Fruit fly (Drosophila melanogaster) whole organism, prepupa: ENCODE measurements around the gene Hsc20.

ENCODE experiments used
- Blimp-1 ChIP-seq: fragments of 200-800 bp; sonication (Bioruptor generic); optimal IDR thresholded peaks from 3 replicates; lab custom pipeline; 2017; ENCODE audit warnings: missing biosample characterization, missing genetic modification characterization, mild to moderate bottlenecking, moderate library complexity, missing genetic modification reagents
- CG10631 ChIP-seq: fragments of 200-800 bp; sonication (Bioruptor generic); optimal IDR thresholded peaks from 2 replicates; lab custom pipeline; 2016; ENCODE audit warnings: missing biosample characterization, missing genetic modification characterization
- CG10669 ChIP-seq: fragments of 200-800 bp; sonication (Bioruptor generic); optimal IDR thresholded peaks from 3 replicates; lab custom pipeline; 2018; ENCODE audit warnings: missing biosample characterization, mild to moderate bottlenecking, missing genetic modification characterization, moderate library complexity
- CG11762 ChIP-seq: fragments of 200-800 bp; sonication (Bioruptor generic); optimal IDR thresholded peaks from 3 replicates; lab custom pipeline; 2016; ENCODE audit warnings: missing biosample characterization, missing genetic modification characterization; ENCODE audit not compliant: insufficient read depth
- CG11902 ChIP-seq: fragments of 200-800 bp; sonication (Bioruptor generic); optimal IDR thresholded peaks from 3 replicates; lab custom pipeline; 2016; ENCODE audit warnings: missing biosample characterization, missing genetic modification characterization
- CG15336 ChIP-seq: fragments of 200-800 bp; sonication (Bioruptor generic); IDR thresholded peaks from 2 replicates; pipeline ENCODE4 v1.3.6; 2022; ENCODE audit warnings: missing biosample characterization, missing genetic modification characterization
- CG1621 ChIP-seq: fragments of 200-800 bp; sonication (Bioruptor generic); optimal IDR thresholded peaks from 3 replicates; lab custom pipeline; 2018; ENCODE audit warnings: missing biosample characterization, mild to moderate bottlenecking, missing genetic modification characterization
- CG16779 ChIP-seq: fragments of 200-800 bp; sonication (Bioruptor generic); optimal IDR thresholded peaks from 3 replicates; lab custom pipeline; 2017; ENCODE audit warnings: missing biosample characterization, mild to moderate bottlenecking, missing genetic modification characterization
- CG3032 ChIP-seq: fragments of 200-800 bp; optimal IDR thresholded peaks from 2 replicates; lab custom pipeline; 2019; ENCODE audit warnings: missing biosample characterization, mild to moderate bottlenecking, missing genetic modification characterization, moderate library complexity
- CG31627 ChIP-seq: fragments of 200-800 bp; sonication (Bioruptor generic); optimal IDR thresholded peaks from 3 replicates; lab custom pipeline; 2016; ENCODE audit warnings: missing biosample characterization, missing genetic modification characterization
- CG34406 ChIP-seq: fragments of 200-800 bp; sonication (Bioruptor generic); optimal IDR thresholded peaks from 3 replicates; lab custom pipeline; 2016; ENCODE audit warnings: missing biosample characterization, missing genetic modification characterization
- CG3919 ChIP-seq: fragments of 200-800 bp; sonication (Bioruptor generic); optimal IDR thresholded peaks from 3 replicates; lab custom pipeline; 2016; ENCODE audit warnings: missing biosample characterization, missing genetic modification characterization
- CG4318 ChIP-seq: fragments of 200-800 bp; sonication (Bioruptor generic); optimal IDR thresholded peaks from 3 replicates; lab custom pipeline; 2017; ENCODE audit warnings: missing biosample characterization, mild to moderate bottlenecking, missing genetic modification characterization
- CG6163 ChIP-seq: fragments of 200-800 bp; sonication (Bioruptor generic); IDR thresholded peaks from 3 replicates; pipeline ENCODE4 v1.3.6; 2022; ENCODE audit warnings: missing biosample characterization, missing genetic modification characterization
- CG6276 ChIP-seq: fragments of 200-800 bp; sonication (Bioruptor generic); optimal IDR thresholded peaks from 2 replicates; lab custom pipeline; 2017; ENCODE audit warnings: missing biosample characterization, mild to moderate bottlenecking, missing genetic modification characterization
- CG6792 ChIP-seq: fragments of 200-800 bp; sonication (Bioruptor generic); optimal IDR thresholded peaks from 3 replicates; lab custom pipeline; 2016; ENCODE audit warnings: missing biosample characterization, missing genetic modification characterization
- CG6808 ChIP-seq: fragments of 200-800 bp; sonication (Bioruptor generic); optimal IDR thresholded peaks from 3 replicates; lab custom pipeline; 2017; ENCODE audit warnings: missing biosample characterization, missing genetic modification characterization, mild to moderate bottlenecking, moderate library complexity, missing genetic modification reagents
- CG7368 ChIP-seq: fragments of 200-800 bp; sonication (Bioruptor generic); optimal IDR thresholded peaks from 3 replicates; lab custom pipeline; 2016; ENCODE audit warnings: missing biosample characterization, missing genetic modification characterization
- CG8119 ChIP-seq: fragments of 200-800 bp; sonication (Bioruptor generic); IDR thresholded peaks from 3 replicates; pipeline ENCODE4 v1.3.6; 2022; ENCODE audit warnings: missing biosample characterization, missing genetic modification characterization
- CG8319 ChIP-seq: fragments of 200-800 bp; sonication (Bioruptor generic); optimal IDR thresholded peaks from 3 replicates; lab custom pipeline; 2016; ENCODE audit warnings: missing biosample characterization, missing genetic modification characterization
- CG8632 ChIP-seq: fragments of 200-800 bp; sonication (Bioruptor generic); optimal IDR thresholded peaks from 3 replicates; lab custom pipeline; 2016; ENCODE audit warnings: missing biosample characterization, missing genetic modification characterization
- Eip75B ChIP-seq: fragments of 200-800 bp; sonication (Bioruptor generic); optimal IDR thresholded peaks from 3 replicates; lab custom pipeline; 2016; ENCODE audit warnings: missing biosample characterization, missing genetic modification characterization
- Eip78C ChIP-seq: fragments of 200-800 bp; sonication (Bioruptor generic); peaks from one replicate; lab custom pipeline; 2016; ENCODE audit warnings: missing biosample characterization, missing genetic modification characterization
- Eip93F ChIP-seq: fragments of 200-800 bp; sonication (Bioruptor generic); optimal IDR thresholded peaks from 2 replicates; lab custom pipeline; 2016; ENCODE audit warnings: missing biosample characterization, mild to moderate bottlenecking, missing genetic modification characterization
- Ets96B ChIP-seq: fragments of 200-800 bp; optimal IDR thresholded peaks from 2 replicates; lab custom pipeline; 2019; ENCODE audit warnings: missing biosample characterization, mild to moderate bottlenecking, missing genetic modification characterization, moderate library complexity
- Gug ChIP-seq: fragments of 200-800 bp; sonication (Bioruptor generic); IDR thresholded peaks from 2 replicates; pipeline ENCODE4 v1.3.6; 2022; ENCODE audit warnings: missing biosample characterization, missing genetic modification characterization
- Hr38 ChIP-seq: sonication (Bioruptor generic); optimal IDR thresholded peaks from 2 replicates; lab custom pipeline; 2016; ENCODE audit warnings: missing biosample characterization, missing genetic modification characterization
- Hr39 ChIP-seq: fragments of 200-800 bp; sonication (Bioruptor generic); optimal IDR thresholded peaks from 2 replicates; lab custom pipeline; 2016; ENCODE audit warnings: missing biosample characterization, missing genetic modification characterization
- Hr4 ChIP-seq: fragments of 200-800 bp; sonication (Bioruptor generic); optimal IDR thresholded peaks from 3 replicates; lab custom pipeline; 2016; ENCODE audit warnings: missing biosample characterization, missing genetic modification characterization
- Met ChIP-seq: fragments of 200-800 bp; sonication (Bioruptor generic); optimal IDR thresholded peaks from 3 replicates; lab custom pipeline; 2016; ENCODE audit warnings: missing biosample characterization, missing genetic modification characterization
- OdsH ChIP-seq: fragments of 200-800 bp; sonication (Bioruptor generic); optimal IDR thresholded peaks from 3 replicates; lab custom pipeline; 2016; ENCODE audit warnings: missing biosample characterization, missing genetic modification characterization
- Smox ChIP-seq: fragments of 200-800 bp; sonication (Bioruptor generic); optimal IDR thresholded peaks from 3 replicates; lab custom pipeline; 2016; ENCODE audit warnings: missing biosample characterization, missing genetic modification characterization
- Sox14 ChIP-seq: fragments of 200-800 bp; sonication (Bioruptor generic); optimal IDR thresholded peaks from 3 replicates; lab custom pipeline; 2016; ENCODE audit warnings: missing biosample characterization, missing genetic modification characterization
- Sox15 ChIP-seq: fragments of 200-800 bp; sonication (Bioruptor generic); optimal IDR thresholded peaks from 3 replicates; lab custom pipeline; 2016; ENCODE audit warnings: missing biosample characterization, missing genetic modification characterization
- acj6 ChIP-seq: fragments of 200-800 bp; sonication (Bioruptor generic); optimal IDR thresholded peaks from 3 replicates; lab custom pipeline; 2016; ENCODE audit warnings: missing biosample characterization, missing genetic modification characterization
- dac ChIP-seq: fragments of 200-800 bp; sonication (Bioruptor generic); optimal IDR thresholded peaks from 2 replicates; lab custom pipeline; 2017; ENCODE audit warnings: missing biosample characterization, mild to moderate bottlenecking, missing genetic modification characterization
- dsx ChIP-seq: fragments of 200-800 bp; optimal IDR thresholded peaks from 3 replicates; lab custom pipeline; 2019; ENCODE audit warnings: missing biosample characterization, mild to moderate bottlenecking, missing genetic modification characterization, moderate library complexity; ENCODE audit not compliant: poor library complexity, severe bottlenecking
- esn ChIP-seq: fragments of 200-800 bp; sonication (Bioruptor generic); optimal IDR thresholded peaks from 2 replicates; lab custom pipeline; 2016; ENCODE audit warnings: missing biosample characterization, mild to moderate bottlenecking, missing genetic modification characterization, moderate library complexity
- fd59A ChIP-seq: fragments of 200-800 bp; sonication (Bioruptor generic); optimal IDR thresholded peaks from 2 replicates; lab custom pipeline; 2017; ENCODE audit warnings: missing biosample characterization, mild to moderate bottlenecking, missing genetic modification characterization, missing genetic modification reagents
- fd85E ChIP-seq: fragments of 200-800 bp; sonication (Bioruptor generic); optimal IDR thresholded peaks from 3 replicates; lab custom pipeline; 2016; ENCODE audit warnings: missing biosample characterization, missing genetic modification characterization
- fkh ChIP-seq: fragments of 200-800 bp; sonication (Bioruptor generic); optimal IDR thresholded peaks from 3 replicates; lab custom pipeline; 2017; ENCODE audit warnings: missing biosample characterization, mild to moderate bottlenecking, missing genetic modification characterization, moderate library complexity
- net ChIP-seq: fragments of 200-800 bp; sonication (Bioruptor generic); optimal IDR thresholded peaks from 3 replicates; lab custom pipeline; 2016; ENCODE audit warnings: missing biosample characterization, missing genetic modification characterization
- salr ChIP-seq, 2 experiments: fragments of 200-800 bp; sonication (Bioruptor generic); optimal IDR thresholded peaks; 3 replicates each; lab custom pipeline; 2016 to 2018; ENCODE audit warnings: missing biosample characterization in 2 of 2, missing genetic modification characterization in 2 of 2, mild to moderate bottlenecking in 1 of 2
- spab ChIP-seq: fragments of 200-800 bp; sonication (Bioruptor generic); optimal IDR thresholded peaks from 2 replicates; lab custom pipeline; 2017; ENCODE audit warnings: missing biosample characterization, mild to moderate bottlenecking, missing genetic modification characterization, missing genetic modification reagents
- ss ChIP-seq, 2 experiments: fragments of 200-800 bp; sonication (Bioruptor generic); optimal IDR thresholded peaks; 2 replicates in 1 of 2; 3 replicates in 1 of 2; lab custom pipeline; 2017 to 2018; ENCODE audit warnings: mild to moderate bottlenecking in 2 of 2, missing biosample characterization in 2 of 2, missing genetic modification characterization in 2 of 2, moderate library complexity in 1 of 2
- svp ChIP-seq: fragments of 200-800 bp; sonication (Bioruptor generic); peaks from one replicate; lab custom pipeline; 2016; ENCODE audit warnings: missing biosample characterization, missing genetic modification characterization
- topi ChIP-seq: fragments of 200-800 bp; sonication (Bioruptor generic); optimal IDR thresholded peaks from 3 replicates; lab custom pipeline; 2016; ENCODE audit warnings: missing biosample characterization, missing genetic modification characterization
- vri ChIP-seq: fragments of 200-800 bp; sonication (Bioruptor generic); optimal IDR thresholded peaks from 3 replicates; lab custom pipeline; 2016; ENCODE audit warnings: missing biosample characterization, mild to moderate bottlenecking, missing genetic modification characterization

The Hsc20 gene

DNA sequence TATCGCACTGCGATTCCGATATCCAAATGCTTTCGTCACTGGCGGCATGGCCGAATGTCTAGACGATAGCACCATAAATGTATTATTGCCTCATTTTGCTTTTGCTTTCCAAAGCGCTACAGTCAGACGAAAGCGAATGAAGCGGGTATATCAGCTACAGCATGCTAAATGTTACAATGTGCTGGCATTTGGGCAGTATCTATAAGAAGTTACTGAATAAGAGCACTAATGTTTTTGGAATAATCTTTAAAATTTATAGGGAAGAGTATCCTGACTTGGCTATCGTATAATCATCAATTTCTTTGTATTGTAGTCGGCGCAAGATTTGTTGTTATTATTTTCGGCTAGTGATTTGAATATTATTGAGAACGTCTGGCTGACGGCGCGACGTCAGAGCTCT lies 29.7 kb upstream of the Hsc20 start (continued):
- TF ChIP-seq Hr39 (GFP tag; lab: Kevin White, UChicago) (peak; percentile 89), CG3919 (GFP tag; lab: Kevin White, UChicago) (peak; percentile 77), CG7368 (peak; percentile 58), CG6163 (GFP tag; lab: Robert Waterston, UW) (peak; percentile 74), CG8119 (GFP tag; lab: Robert Waterston, UW) (peak; percentile 66; the same call in 2 of the 3 replicates), Gug (GFP tag; lab: Robert Waterston, UW) (peak; percentile 54), CG6792 (GFP tag; lab: Kevin White, UChicago) (peak; percentile 69), Sox15 (GFP tag; lab: Kevin White, UChicago) (peak; percentile 63), salr (GFP tag; optimal IDR thresholded peaks at IDR 0.05; lab: Kevin White, UChicago) (peak; percentile 52 to 54), CG8632 (GFP tag; lab: Kevin White, UChicago) (peak; percentile 70), CG16779 (no peak), CG4318 (no peak), ss (GFP tag; optimal IDR thresholded peaks at IDR 0.05; lab: Kevin White, UChicago) (peak in 1 of 2 experiments; percentile 10), fkh (peak; percentile 9), Met (GFP tag; lab: Kevin White, UChicago) (peak; percentile 83), CG10669 (GFP tag; lab: Kevin White, UChicago) (peak; percentile 76), svp (peak; percentile 88)

DNA sequence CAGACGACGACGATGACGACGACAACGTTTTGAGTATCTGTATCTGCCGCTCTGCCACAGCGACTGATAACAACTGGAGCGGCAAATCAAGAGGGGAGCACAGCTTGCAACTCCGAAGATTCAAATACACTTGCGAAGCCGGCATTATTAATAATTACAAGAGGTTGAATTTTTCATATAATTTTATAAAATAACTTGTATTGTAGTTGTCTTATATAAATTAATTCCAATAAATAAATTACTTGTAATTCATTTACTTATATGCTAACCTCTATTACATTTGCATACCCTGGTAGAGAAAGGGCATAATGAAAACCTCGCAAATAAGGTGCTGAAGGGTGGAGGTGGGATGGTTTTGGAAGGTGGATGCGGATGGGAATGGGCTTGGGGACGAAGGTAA lies 28.8 kb upstream of the Hsc20 start:
- TF ChIP-seq CG3032 (tag; lab: Kevin White, UChicago) (peak; percentile 76), CG7368 (peak; percentile 71), CG1621 (tag; lab: Kevin White, UChicago) (peak; percentile 42), Met (GFP tag; lab: Kevin White, UChicago) (peak; percentile 62), Ets96B (tag; lab: Kevin White, UChicago) (peak; percentile 85), dsx (GFP tag; lab: Kevin White, UChicago) (peak; percentile 63), CG15336 (GFP tag; lab: Robert Waterston, UW) (peak; percentile 50; the same call in 1 of the 2 replicates), Smox (peak; percentile 64), net (GFP tag; lab: Kevin White, UChicago) (peak; percentile 58), CG6808 (GFP tag; lab: Kevin White, UChicago) (peak; percentile 52), Blimp-1 (peak; percentile 34), CG8632 (GFP tag; lab: Kevin White, UChicago) (peak; percentile 73), topi (GFP tag; lab: Kevin White, UChicago) (peak; percentile 67), CG11762 (peak; percentile 49), fd59A (GFP tag; lab: Kevin White, UChicago) (peak; percentile 64), Hr4 (GFP tag; lab: Kevin White, UChicago) (peak; percentile 10), dac (no peak), Sox14 (peak; percentile 21), Sox15 (GFP tag; lab: Kevin White, UChicago) (peak; percentile 59), CG6276 (GFP tag; lab: Kevin White, UChicago) (no peak), OdsH (GFP tag; lab: Kevin White, UChicago) (peak; percentile 70), CG31627 (GFP tag; lab: Kevin White, UChicago) (peak; percentile 41), Hr39 (GFP tag; lab: Kevin White, UChicago) (peak; percentile 29), spab (GFP tag; lab: Kevin White, UChicago) (peak; percentile 64), fd85E (GFP tag; lab: Kevin White, UChicago) (no peak), CG34406 (peak; percentile 87), CG6792 (GFP tag; lab: Kevin White, UChicago) (peak; percentile 74), salr (GFP tag; optimal IDR thresholded peaks at IDR 0.05; lab: Kevin White, UChicago) (peak; percentile 10 to 38), vri (GFP tag; lab: Kevin White, UChicago) (peak; percentile 15), CG3919 (GFP tag; lab: Kevin White, UChicago) (peak; percentile 77), fkh (no peak), CG8319 (GFP tag; lab: Kevin White, UChicago) (peak; percentile 56), Eip78C (peak; percentile 91), acj6 (peak; percentile 75), Eip75B (peak; percentile 33), CG10631 (GFP tag; lab: Kevin White, UChicago) (peak; percentile 70), Hr38 (GFP tag; lab: Kevin White, UChicago) (no peak), CG6163 (GFP tag; lab: Robert Waterston, UW) (peak; percentile 56; the same call in 2 of the 3 replicates), CG11902 (GFP tag; lab: Kevin White, UChicago) (peak; percentile 70), Eip93F (GFP tag; lab: Kevin White, UChicago) (peak; percentile 44), CG10669 (GFP tag; lab: Kevin White, UChicago) (peak; percentile 78), esn (GFP tag; lab: Kevin White, UChicago) (peak; percentile 72)
